Fruit fly (Drosophila melanogaster): ENCODE results near the gene ftz.

DNA sequence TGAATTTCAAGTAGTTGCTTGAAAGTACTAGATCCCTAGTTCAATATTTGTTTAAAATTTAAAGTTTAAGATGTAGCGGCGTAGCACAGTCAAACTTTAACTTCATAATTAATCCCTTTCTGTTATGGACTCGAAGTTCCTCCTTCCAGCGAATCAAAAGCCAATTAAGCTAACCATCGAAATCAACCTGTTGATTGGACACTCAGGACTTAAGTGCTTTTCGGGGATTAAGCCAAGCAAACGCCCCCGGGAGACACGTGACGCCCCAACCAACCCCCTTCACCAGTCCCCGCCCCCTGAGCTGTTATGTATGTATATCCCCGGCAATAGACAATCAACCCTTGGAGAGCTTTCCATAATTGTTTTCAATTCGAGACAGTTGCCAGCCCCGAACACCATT lies 32.4 kb upstream of the ftz start:
- no peak for TF ChIP-seq CG8478 (optimal IDR thresholded peaks at IDR 0.05)
- no peak for TF ChIP-seq CTCF (optimal IDR thresholded peaks at IDR 0.05)
